Worm (Caenorhabditis elegans): ENCODE measurements around the gene F20B6.5.
A peak's percentile ranks its signal among the peaks of the same experiment; 100 is the strongest.

F20B6.5 gene

DNA sequence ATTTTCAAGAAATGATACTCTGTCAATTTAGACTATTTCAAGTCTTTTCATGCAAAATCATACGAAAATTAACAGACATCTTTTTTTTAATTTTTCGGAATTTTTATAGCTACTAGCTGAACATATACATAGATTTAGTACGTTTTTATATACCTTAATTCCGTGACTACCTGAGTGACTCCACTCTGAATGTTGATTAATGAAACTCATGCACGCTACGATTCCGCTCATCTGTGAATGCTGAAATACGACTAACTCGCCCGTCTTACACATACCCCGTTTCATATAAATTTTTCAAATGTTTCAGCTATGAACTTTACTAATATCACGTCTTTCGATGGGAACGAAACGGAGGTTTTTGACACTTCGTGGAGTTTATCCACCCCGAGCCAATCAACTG lies 32.6 kb downstream of the F20B6.5 start, which contains the start of gene ZK470.14:
Gene ZK470.14, plus strand, starts transcription at position 301 of the 400 bp plus-strand sequence.
- TF ChIP-seq K02D7.2 (tag; optimal IDR thresholded peaks at IDR 0.05) (no peak), mec-3 (tag; optimal IDR thresholded peaks at IDR 0.05; ENCODE audit: borderline replicate concordance) (no peak), ceh-6 (GFP tag; optimal IDR thresholded peaks at IDR 0.05) (no peak), lim-6 (tag; optimal IDR thresholded peaks at IDR 0.05) (no peak), ceh-45 (GFP tag; IDR thresholded peaks at IDR 0.05) (no peak), ceh-14 (tag; optimal IDR thresholded peaks at IDR 0.05) (no peak), dmd-4 (tag; optimal IDR thresholded peaks at IDR 0.05; ENCODE audit: borderline replicate concordance) (no peak)

DNA sequence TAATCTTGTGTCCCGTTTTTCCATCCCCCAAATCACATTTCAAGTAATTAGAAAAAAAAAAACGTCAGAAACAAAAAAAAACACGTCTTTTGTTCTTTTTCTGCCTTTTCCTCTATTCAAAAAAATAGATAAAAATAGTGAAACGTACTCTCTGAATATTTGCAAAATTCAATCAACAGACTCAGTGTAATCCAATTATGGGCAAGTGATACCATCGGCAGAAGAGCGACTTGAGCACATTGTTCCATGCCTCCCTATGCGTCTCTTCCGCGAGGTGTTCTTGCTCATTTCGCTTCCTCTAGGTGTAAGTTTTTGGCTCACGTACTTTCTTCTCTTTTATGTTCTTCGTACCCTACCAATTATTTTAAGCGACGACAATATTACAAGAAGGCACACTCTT lies 36.3 kb downstream of the F20B6.5 start, which contains the start of gene ZK470.1:
Gene ZK470.1, plus strand, starts transcription at position 301 of the 400 bp plus-strand sequence.
- TF ChIP-seq ceh-14 (tag; optimal IDR thresholded peaks at IDR 0.05) (no peak), ceh-31 (tag; optimal IDR thresholded peaks at IDR 0.05) (no peak), odd-2 (tag; optimal IDR thresholded peaks at IDR 0.05) (no peak), tbx-2 (tag; optimal IDR thresholded peaks at IDR 0.05) (no peak), unc-42 (tag; optimal IDR thresholded peaks at IDR 0.05) (peak; percentile 40), sdc-2 (tag; optimal IDR thresholded peaks at IDR 0.05) (no peak), elt-2 (tag; optimal IDR thresholded peaks at IDR 0.05) (no peak), ceh-2 (tag; optimal IDR thresholded peaks at IDR 0.05) (no peak), dve-1 (tag; optimal IDR thresholded peaks at IDR 0.05) (no peak)

DNA sequence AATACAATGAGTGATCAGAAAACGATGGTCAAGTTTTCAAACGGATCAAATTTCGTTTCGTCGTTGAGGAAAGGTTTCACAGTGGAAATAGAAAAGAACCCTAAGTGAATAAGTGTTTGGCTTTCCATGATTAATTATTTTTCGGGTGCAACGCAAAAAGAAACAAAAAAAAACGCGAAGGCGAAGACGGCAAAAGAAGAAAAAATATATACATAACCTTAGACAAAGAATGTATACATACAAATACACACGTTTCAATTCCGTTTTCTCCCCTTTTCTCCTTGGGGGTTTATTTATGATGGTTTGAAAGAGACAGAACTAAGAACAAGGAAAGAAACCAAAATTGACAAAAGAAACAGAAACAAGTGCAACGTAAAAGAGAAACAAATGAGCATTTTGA lies 37.8 kb downstream of the F20B6.5 start:
- TF ChIP-seq pqm-1 (tag; optimal IDR thresholded peaks at IDR 0.05): no peak
- no peak for TF ChIP-seq tbx-2 (tag; optimal IDR thresholded peaks at IDR 0.05)
- no peak for TF ChIP-seq che-1 (tag; optimal IDR thresholded peaks at IDR 0.05)
- no peak for TF ChIP-seq sox-2 (GFP tag; IDR thresholded peaks at IDR 0.05)
- no peak for TF ChIP-seq pag-3 (tag; optimal IDR thresholded peaks at IDR 0.05; ENCODE audit: borderline replicate concordance)
- no peak for TF ChIP-seq npax-4 (tag; optimal IDR thresholded peaks at IDR 0.05)

DNA sequence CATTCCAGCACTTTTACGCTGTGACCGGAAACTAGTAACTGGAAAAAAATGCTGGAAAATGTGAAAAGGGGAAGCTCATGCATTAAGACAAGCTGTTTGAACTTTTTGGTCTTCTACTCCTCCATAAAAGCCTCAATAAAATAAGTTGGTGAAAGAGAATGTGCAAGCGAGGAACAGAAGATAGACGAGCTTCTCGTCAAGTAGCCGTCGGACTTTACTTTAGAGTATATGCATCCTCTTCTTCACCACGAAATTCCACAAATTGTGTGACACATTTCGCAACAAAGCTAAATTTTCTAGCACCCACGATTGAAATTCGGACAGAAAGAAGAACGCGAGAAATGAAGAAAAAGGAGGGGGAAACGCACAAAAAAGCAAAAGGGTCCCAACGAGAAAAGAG lies 39.8 kb downstream of the F20B6.5 start:
- TF ChIP-seq odd-2 (tag; optimal IDR thresholded peaks at IDR 0.05) (no peak), tbx-2 (tag; optimal IDR thresholded peaks at IDR 0.05) (no peak), che-1 (tag; optimal IDR thresholded peaks at IDR 0.05) (no peak), ref-2 (tag; optimal IDR thresholded peaks at IDR 0.05) (no peak)

DNA sequence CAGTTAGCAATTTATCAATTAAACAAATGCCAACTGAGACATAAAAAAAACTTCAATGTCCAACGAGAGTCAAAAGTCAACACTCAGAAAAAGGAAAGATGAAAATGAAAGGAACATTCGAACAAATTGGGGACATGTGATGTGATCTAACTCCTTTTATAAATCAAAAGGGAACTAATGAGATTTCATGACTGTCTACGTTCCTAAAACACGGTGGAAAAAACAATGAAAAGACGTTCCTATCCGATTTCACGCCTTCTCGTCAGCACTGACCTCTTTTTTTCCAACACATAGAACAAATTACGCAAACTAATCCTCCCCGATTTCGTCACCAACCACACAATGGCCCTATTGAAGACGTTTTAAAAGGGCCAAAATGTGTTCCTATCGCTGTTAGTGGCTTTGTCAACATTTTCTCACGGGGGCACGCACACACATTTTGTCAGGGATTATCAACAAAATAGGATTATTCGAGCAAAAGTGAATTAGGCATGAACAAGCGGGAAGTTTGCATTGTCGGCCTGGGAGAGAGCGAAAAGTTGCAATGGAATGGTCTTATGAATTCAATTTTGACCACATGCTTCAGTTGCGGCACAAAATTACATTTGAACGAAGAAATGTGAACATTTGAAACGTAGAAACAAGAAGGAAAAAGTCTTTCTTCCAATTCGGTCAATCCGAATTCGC lies 40.4 kb downstream of the F20B6.5 start:
- TF ChIP-seq unc-42 (tag; optimal IDR thresholded peaks at IDR 0.05) (peak; percentile 93), sox-4 (tag; optimal IDR thresholded peaks at IDR 0.05) (no peak)

DNA sequence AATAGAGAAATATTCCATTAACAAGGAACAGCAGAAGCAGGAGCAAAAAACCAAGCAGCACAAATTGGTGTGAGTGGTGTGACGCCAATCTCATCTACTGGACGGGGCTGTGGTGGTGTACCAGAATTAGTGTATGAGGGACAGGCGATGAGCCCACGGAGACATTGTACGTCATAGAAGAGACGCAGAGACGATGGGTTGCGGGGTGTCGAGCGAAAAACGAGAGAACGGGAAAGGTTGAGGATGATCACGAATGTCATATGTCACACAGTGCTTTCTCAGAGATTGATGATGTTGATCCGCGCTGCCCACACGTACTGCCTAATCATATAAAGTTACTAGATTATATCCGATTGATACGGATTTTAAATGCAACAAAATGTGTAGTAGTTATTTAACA lies 41.8 kb downstream of the F20B6.5 start:
- TF ChIP-seq dve-1 (tag; optimal IDR thresholded peaks at IDR 0.05) (no peak), K02D7.2 (tag; optimal IDR thresholded peaks at IDR 0.05) (no peak), hlh-30 (tag; optimal IDR thresholded peaks at IDR 0.05; ENCODE audit: insufficient read depth) (peak; percentile 52), ref-2 (tag; optimal IDR thresholded peaks at IDR 0.05) (peak; percentile 28), ztf-16 (tag; optimal IDR thresholded peaks at IDR 0.05) (no peak), nfya-1 (tag; optimal IDR thresholded peaks at IDR 0.05) (peak; percentile 17), madf-2 (tag; optimal IDR thresholded peaks at IDR 0.05) (no peak), nhr-232 (tag; optimal IDR thresholded peaks at IDR 0.05) (no peak), pat-9 (tag; optimal IDR thresholded peaks at IDR 0.05) (no peak), sdc-2 (tag; optimal IDR thresholded peaks at IDR 0.05) (no peak), ceh-34 (tag; optimal IDR thresholded peaks at IDR 0.05) (no peak), unc-55 (GFP tag; optimal IDR thresholded peaks at IDR 0.05) (peak; percentile 96), ceh-18 (tag; optimal IDR thresholded peaks at IDR 0.05) (no peak), syd-9 (tag; optimal IDR thresholded peaks at IDR 0.05) (no peak), hlh-8 (tag; optimal IDR thresholded peaks at IDR 0.05) (no peak), tbx-2 (tag; optimal IDR thresholded peaks at IDR 0.05) (peak; percentile 41), zip-5 (tag; optimal IDR thresholded peaks at IDR 0.05) (no peak), hlh-15 (tag; optimal IDR thresholded peaks at IDR 0.05) (no peak), sox-4 (tag; optimal IDR thresholded peaks at IDR 0.05) (no peak), gmeb-2 (tag; optimal IDR thresholded peaks at IDR 0.05) (no peak), ceh-45 (GFP tag; IDR thresholded peaks at IDR 0.05) (no peak), F13H6.1 (tag; optimal IDR thresholded peaks at IDR 0.05) (no peak), ceh-30 (tag; optimal IDR thresholded peaks at IDR 0.05) (no peak), ama-1 (optimal IDR thresholded peaks at IDR 0.05) (no peak), ceh-6 (GFP tag; optimal IDR thresholded peaks at IDR 0.05) (no peak), lin-11 (tag; optimal IDR thresholded peaks at IDR 0.05) (no peak), che-1 (tag; optimal IDR thresholded peaks at IDR 0.05) (no peak), ets-4 (tag; optimal IDR thresholded peaks at IDR 0.05) (no peak)

Measured in whole organism, late embryonic.